Worm (Caenorhabditis elegans) whole organism, early embryonic: ENCODE data around the gene F49H12.4.

ENCODE experiments used
- B0310.2 ChIP-seq: sonication (generic microtip); optimal IDR thresholded peaks from 2 replicates; lab custom pipeline; 2016; ENCODE audit warnings: mild to moderate bottlenecking, missing genetic modification characterization, missing compliant biosample characterization
- F13C5.2 ChIP-seq: sonication (generic microtip); optimal IDR thresholded peaks from 2 replicates; lab custom pipeline; 2017; ENCODE audit warnings: mild to moderate bottlenecking, missing genetic modification characterization, inconsistent platforms, missing compliant biosample characterization
- aly-1 ChIP-seq: sonication (generic microtip); optimal IDR thresholded peaks from 2 replicates; lab custom pipeline; 2016; ENCODE audit warnings: missing genetic modification characterization, missing compliant biosample characterization
- ama-1 ChIP-seq: fragments of 150-350 bp; optimal IDR thresholded peaks from 2 replicates; lab custom pipeline; 2014
- flt-1 ChIP-seq: fragments of 200-800 bp; sonication (Bioruptor generic); IDR thresholded peaks from 2 replicates; pipeline ENCODE4 v1.3.6; 2022; ENCODE audit warnings: missing genetic modification characterization, missing compliant biosample characterization
- hmbx-1 ChIP-seq: sonication (generic microtip); optimal IDR thresholded peaks from 2 replicates; lab custom pipeline; 2016; ENCODE audit warnings: mild to moderate bottlenecking, missing genetic modification characterization, missing compliant biosample characterization
- hmg-4 ChIP-seq: fragments of 200-800 bp; sonication (Bioruptor generic); optimal IDR thresholded peaks from 2 replicates; lab custom pipeline; 2018; ENCODE audit warnings: mild to moderate bottlenecking, missing genetic modification characterization, missing compliant biosample characterization
- pes-1 ChIP-seq: fragments of 200-800 bp; sonication (Bioruptor generic); IDR thresholded peaks from 2 replicates; pipeline ENCODE4 v1.3.6; 2022; ENCODE audit warnings: missing genetic modification reagents, missing genetic modification characterization, missing compliant biosample characterization
- tbx-37 ChIP-seq: fragments of 200-800 bp; sonication (Bioruptor generic); conservative IDR thresholded peaks from 2 replicates; pipeline ENCODE4 v1.3.6; 2022; ENCODE audit warnings: missing genetic modification reagents, missing genetic modification characterization, missing compliant biosample characterization
- tra-4 ChIP-seq: sonication (generic microtip); optimal IDR thresholded peaks from 2 replicates; lab custom pipeline; 2017; ENCODE audit warnings: missing genetic modification characterization, missing compliant biosample characterization

- TF ChIP-seq F13C5.2 (tag; lab: Kevin White, UChicago) (no peak), hmg-4 (GFP tag; lab: Kevin White, UChicago) (no peak), ama-1 (no peak), flt-1 (GFP tag; lab: Robert Waterston, UW) (no peak), pes-1 (GFP tag; lab: Robert Waterston, UW) (no peak), tra-4 (tag; lab: Kevin White, UChicago) (no peak), tbx-37 (no peak), aly-1 (tag; lab: Kevin White, UChicago) (no peak), B0310.2 (tag; lab: Kevin White, UChicago) (no peak), hmbx-1 (tag; lab: Kevin White, UChicago) (no peak)
Observed at ce11 chrX:2105310-2105709, 25.7 kb downstream of the F49H12.4 start, which contains the start of gene F53B1.3.
